Fruit fly (Drosophila melanogaster) whole organism, embryonic: ENCODE data around the gene Tango5.

Experiments
- BtbVII ChIP-seq: fragments of 200-800 bp; sonication (Bioruptor generic); optimal IDR thresholded peaks from 3 replicates; lab custom pipeline; 2017; ENCODE audit warnings: missing biosample characterization, mild to moderate bottlenecking, missing genetic modification characterization
- CG11696 ChIP-seq: fragments of 200-800 bp; sonication (Bioruptor generic); IDR thresholded peaks from 2 replicates; pipeline ENCODE4 v1.3.6; 2022; ENCODE audit warnings: missing biosample characterization, missing genetic modification characterization
- CG12104 ChIP-seq: fragments of 200-800 bp; sonication (Bioruptor generic); optimal IDR thresholded peaks from 3 replicates; lab custom pipeline; 2016; ENCODE audit warnings: missing biosample characterization, missing genetic modification characterization
- CG12942 ChIP-seq: fragments of 200-800 bp; sonication (Bioruptor generic); optimal IDR thresholded peaks from 3 replicates; lab custom pipeline; 2016; ENCODE audit warnings: missing biosample characterization, missing genetic modification characterization
- CG14965 ChIP-seq: fragments of 200-800 bp; sonication (Bioruptor generic); optimal IDR thresholded peaks from 2 replicates; lab custom pipeline; 2016; ENCODE audit warnings: missing biosample characterization, missing genetic modification characterization, borderline replicate concordance
- CG16863 ChIP-seq: fragments of 200-800 bp; sonication (Bioruptor generic); optimal IDR thresholded peaks from 3 replicates; lab custom pipeline; 2016; ENCODE audit warnings: missing biosample characterization, missing genetic modification characterization
- CG1832 ChIP-seq: fragments of 200-800 bp; sonication (Bioruptor generic); optimal IDR thresholded peaks from 2 replicates; lab custom pipeline; 2017; ENCODE audit warnings: missing biosample characterization, mild to moderate bottlenecking, missing genetic modification characterization, inconsistent platforms
- CG3847 ChIP-seq: fragments of 200-800 bp; sonication (Bioruptor generic); IDR thresholded peaks from 2 replicates; pipeline ENCODE4 v1.3.6; 2022; ENCODE audit warnings: missing biosample characterization, missing genetic modification characterization
- CG4617 ChIP-seq: fragments of 200-800 bp; sonication (Bioruptor generic); optimal IDR thresholded peaks from 3 replicates; lab custom pipeline; 2016; ENCODE audit warnings: missing biosample characterization, missing genetic modification characterization, borderline replicate concordance
- CG6683 ChIP-seq: fragments of 200-800 bp; sonication (Bioruptor generic); optimal IDR thresholded peaks from 2 replicates; lab custom pipeline; 2017; ENCODE audit warnings: missing biosample characterization, mild to moderate bottlenecking, missing genetic modification characterization, missing genetic modification reagents
- CG7556 ChIP-seq: fragments of 200-800 bp; sonication (Bioruptor generic); optimal IDR thresholded peaks from 2 replicates; lab custom pipeline; 2017; ENCODE audit warnings: missing biosample characterization, mild to moderate bottlenecking, missing genetic modification characterization
- D ChIP-seq, 2 experiments: fragments of 200-800 bp in 1 of 2; fragments of >200 bp in 1 of 2; sonication (Bioruptor generic) in 1 of 2; optimal IDR thresholded peaks; 2 replicates in 1 of 2; 3 replicates in 1 of 2; lab custom pipeline; 2017; ENCODE audit warnings: mild to moderate bottlenecking in 1 of 2, missing biosample characterization in 1 of 2, missing genetic modification characterization in 1 of 2, missing genetic modification reagents in 1 of 2
- D19B ChIP-seq: fragments of 200-800 bp; sonication (Bioruptor generic); optimal IDR thresholded peaks from 2 replicates; lab custom pipeline; 2017; ENCODE audit warnings: missing biosample characterization, mild to moderate bottlenecking, missing genetic modification characterization
- Doc3 ChIP-seq: fragments of 200-800 bp; sonication (Bioruptor generic); IDR thresholded peaks from 3 replicates; pipeline ENCODE4 v1.3.6; 2022; ENCODE audit warnings: missing biosample characterization, missing genetic modification characterization; ENCODE audit not compliant: partially characterized antibody
- Dp ChIP-seq: fragments of 200-800 bp; sonication (Bioruptor generic); optimal IDR thresholded peaks from 2 replicates; lab custom pipeline; 2018; ENCODE audit warnings: missing biosample characterization, mild to moderate bottlenecking, missing genetic modification characterization, moderate library complexity
- Drgx ChIP-seq: fragments of 200-800 bp; sonication (Bioruptor generic); IDR thresholded peaks from 2 replicates; pipeline ENCODE4 v1.3.6; 2022; ENCODE audit warnings: missing biosample characterization, missing genetic modification characterization
- HLHmδ ChIP-seq: fragments of 200-800 bp; sonication (Bioruptor generic); optimal IDR thresholded peaks from 2 replicates; lab custom pipeline; 2018; ENCODE audit warnings: missing biosample characterization, mild to moderate bottlenecking, missing genetic modification characterization, moderate library complexity
- Med ChIP-seq: fragments of 200-800 bp; sonication (Bioruptor generic); peaks from one replicate; lab custom pipeline; 2016; ENCODE audit warnings: missing biosample characterization, missing genetic modification characterization, mild to moderate bottlenecking, inconsistent platforms, moderate library complexity
- Mrtf ChIP-seq: fragments of 200-800 bp; sonication (Bioruptor generic); IDR thresholded peaks from 3 replicates; pipeline ENCODE4 v1.3.6; 2022; ENCODE audit warnings: missing biosample characterization, missing genetic modification characterization
- Scr ChIP-seq: fragments of 200-800 bp; sonication (Bioruptor generic); IDR thresholded peaks from 2 replicates; pipeline ENCODE4 v1.3.6; 2022; ENCODE audit warnings: missing biosample characterization, missing genetic modification characterization; ENCODE audit not compliant: partially characterized antibody
- ab ChIP-seq: fragments of 200-800 bp; sonication (Bioruptor generic); optimal IDR thresholded peaks from 2 replicates; lab custom pipeline; 2016; ENCODE audit warnings: missing biosample characterization, missing genetic modification characterization
- amos ChIP-seq: fragments of 200-800 bp; sonication (Bioruptor generic); IDR thresholded peaks from 2 replicates; pipeline ENCODE4 v1.3.6; 2022; ENCODE audit warnings: missing biosample characterization, missing genetic modification characterization; ENCODE audit not compliant: partially characterized antibody
- aop ChIP-seq: fragments of 200-800 bp; sonication (Bioruptor generic); IDR thresholded peaks from 2 replicates; pipeline ENCODE4 v1.3.6; 2022; ENCODE audit warnings: missing biosample characterization, missing genetic modification characterization
- cg ChIP-seq: fragments of 200-800 bp; sonication (Bioruptor generic); optimal IDR thresholded peaks from 3 replicates; lab custom pipeline; 2019; ENCODE audit warnings: missing biosample characterization, mild to moderate bottlenecking, missing genetic modification characterization, moderate library complexity
- cwo ChIP-seq: fragments of 200-800 bp; sonication (Bioruptor generic); optimal IDR thresholded peaks from 3 replicates; lab custom pipeline; 2017; ENCODE audit warnings: missing biosample characterization, missing genetic modification characterization, mild to moderate bottlenecking, moderate library complexity, missing genetic modification reagents
- dysf ChIP-seq: fragments of 200-800 bp; sonication (Bioruptor generic); IDR thresholded peaks from 3 replicates; pipeline ENCODE4 v1.3.6; 2022; ENCODE audit warnings: missing biosample characterization, missing genetic modification characterization
- eve ChIP-seq, 2 experiments: fragments of >200 bp; optimal IDR thresholded peaks; 2 replicates each; lab custom pipeline; 2017; ENCODE audit warnings: missing biosample characterization in 2 of 2, missing genetic modification characterization in 2 of 2
- gcm2 ChIP-seq: fragments of 200-800 bp; sonication (Bioruptor generic); optimal IDR thresholded peaks from 2 replicates; lab custom pipeline; 2016; ENCODE audit warnings: missing biosample characterization, missing genetic modification characterization
- hbn ChIP-seq: fragments of 200-800 bp; sonication (Bioruptor generic); IDR thresholded peaks from 2 replicates; pipeline ENCODE4 v1.3.6; 2022; ENCODE audit warnings: missing biosample characterization, missing genetic modification characterization; ENCODE audit not compliant: partially characterized antibody
- hkb ChIP-seq, 2 experiments: fragments of 200-800 bp in 1 of 2; fragments of >200 bp in 1 of 2; sonication (Bioruptor generic) in 1 of 2; IDR thresholded peaks in 1 of 2; optimal IDR thresholded peaks in 1 of 2; 2 replicates each; pipeline versions ENCODE4 v1.3.6 to Lab custom; 2017 to 2022; ENCODE audit warnings: missing biosample characterization in 1 of 2, missing genetic modification characterization in 1 of 2
- kni ChIP-seq: fragments of 200-800 bp; sonication (Bioruptor generic); optimal IDR thresholded peaks from 3 replicates; lab custom pipeline; 2017; ENCODE audit warnings: mild to moderate bottlenecking, missing biosample characterization, missing genetic modification reagents, missing genetic modification characterization
- knrl ChIP-seq: fragments of 200-800 bp; sonication (Bioruptor generic); IDR thresholded peaks from 3 replicates; pipeline ENCODE4 v1.3.6; 2022; ENCODE audit warnings: missing biosample characterization, missing genetic modification characterization; ENCODE audit not compliant: partially characterized antibody
- org-1 ChIP-seq: fragments of 200-800 bp; sonication (Bioruptor generic); optimal IDR thresholded peaks from 2 replicates; lab custom pipeline; 2017; ENCODE audit warnings: missing biosample characterization, missing genetic modification characterization
- phol ChIP-seq: fragments of 200-800 bp; sonication (Bioruptor generic); optimal IDR thresholded peaks from 3 replicates; lab custom pipeline; 2018; ENCODE audit warnings: missing biosample characterization, mild to moderate bottlenecking, missing genetic modification characterization, moderate library complexity
- repo ChIP-seq: fragments of 200-800 bp; sonication (Bioruptor generic); optimal IDR thresholded peaks from 2 replicates; lab custom pipeline; 2016; ENCODE audit warnings: missing biosample characterization, missing genetic modification characterization
- rib ChIP-seq: fragments of 200-800 bp; sonication (Bioruptor generic); IDR thresholded peaks from 2 replicates; pipeline ENCODE4 v1.3.6; 2022; ENCODE audit warnings: missing biosample characterization, missing genetic modification characterization
- salm ChIP-seq: fragments of 200-800 bp; sonication (Bioruptor generic); optimal IDR thresholded peaks from 2 replicates; lab custom pipeline; 2018; ENCODE audit warnings: missing biosample characterization, mild to moderate bottlenecking, missing genetic modification characterization
- sd ChIP-seq: fragments of 200-800 bp; sonication (Bioruptor generic); optimal IDR thresholded peaks from 3 replicates; lab custom pipeline; 2018; ENCODE audit warnings: missing biosample characterization, mild to moderate bottlenecking, missing genetic modification characterization, moderate library complexity
- sens ChIP-seq: fragments of 200-800 bp; sonication (Bioruptor generic); peaks from one replicate; lab custom pipeline; 2016; ENCODE audit warnings: missing biosample characterization, missing genetic modification characterization
- seq ChIP-seq: fragments of 200-800 bp; sonication (Bioruptor generic); IDR thresholded peaks from 2 replicates; pipeline ENCODE4 v1.3.6; 2022; ENCODE audit warnings: missing biosample characterization, missing genetic modification characterization
- usp ChIP-seq: fragments of >200 bp; optimal IDR thresholded peaks from 2 replicates; lab custom pipeline; 2017; ENCODE audit warnings: missing biosample characterization, missing genetic modification characterization
- wek ChIP-seq: fragments of 200-800 bp; sonication (Bioruptor generic); optimal IDR thresholded peaks from 3 replicates; lab custom pipeline; 2018; ENCODE audit warnings: missing biosample characterization, mild to moderate bottlenecking, missing genetic modification characterization, moderate library complexity
- yki ChIP-seq: fragments of >200 bp; optimal IDR thresholded peaks from 3 replicates; lab custom pipeline; 2018
- zen ChIP-seq: fragments of 200-800 bp; sonication (Bioruptor generic); optimal IDR thresholded peaks from 3 replicates; lab custom pipeline; 2018; ENCODE audit warnings: missing biosample characterization, mild to moderate bottlenecking, missing genetic modification characterization, moderate library complexity

Tango5 gene

DNA sequence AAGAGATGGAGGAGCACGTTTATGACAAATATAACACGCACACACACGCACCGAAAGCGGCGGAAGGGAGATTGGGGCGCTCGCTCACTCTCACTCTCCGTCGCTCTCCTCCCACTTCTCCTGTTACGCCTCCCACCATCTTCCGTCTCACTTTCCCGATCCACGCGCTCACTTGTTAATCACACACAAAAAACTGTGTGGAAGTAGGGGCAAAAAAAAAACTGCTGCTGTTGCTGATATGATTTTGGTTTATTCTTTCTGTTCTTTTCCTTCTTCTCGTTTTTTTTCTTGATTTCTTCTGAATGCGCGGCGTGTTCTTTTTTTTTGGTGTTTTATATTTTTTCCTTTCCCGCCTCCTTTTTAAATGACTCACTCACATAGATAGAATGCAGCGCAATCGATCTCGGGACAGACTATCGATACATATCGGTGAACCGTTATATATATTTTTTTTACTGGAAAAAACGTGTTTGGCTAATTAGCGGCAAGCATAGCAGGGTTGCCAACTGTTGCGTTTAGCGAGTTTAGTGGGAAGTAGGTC, 41.5 kb upstream of the Tango5 start (continued):
- TF ChIP-seq HLHmδ (peak; percentile 13), cg (GFP tag; lab: Kevin White, UChicago) (peak; percentile 64), yki (lab: Kevin White, UChicago) (peak; percentile 13), D (optimal IDR thresholded peaks at IDR 0.05; lab: Kevin White, UChicago) (no peak), D (GFP tag; optimal IDR thresholded peaks at IDR 0.05; lab: Kevin White, UChicago) (no peak), knrl (GFP tag; lab: Robert Waterston, UW) (peak; percentile 41; the same call in 1 of the 3 replicates), kni (GFP tag; lab: Kevin White, UChicago) (peak; percentile 64), zen (peak; percentile 35), Doc3 (peak; percentile 42; the same call in 1 of the 3 replicates), hbn (peak; percentile 45), CG14965 (no peak), CG1832 (GFP tag; lab: Kevin White, UChicago) (peak; percentile 77), usp (GFP tag; lab: Kevin White, UChicago) (no peak)

DNA sequence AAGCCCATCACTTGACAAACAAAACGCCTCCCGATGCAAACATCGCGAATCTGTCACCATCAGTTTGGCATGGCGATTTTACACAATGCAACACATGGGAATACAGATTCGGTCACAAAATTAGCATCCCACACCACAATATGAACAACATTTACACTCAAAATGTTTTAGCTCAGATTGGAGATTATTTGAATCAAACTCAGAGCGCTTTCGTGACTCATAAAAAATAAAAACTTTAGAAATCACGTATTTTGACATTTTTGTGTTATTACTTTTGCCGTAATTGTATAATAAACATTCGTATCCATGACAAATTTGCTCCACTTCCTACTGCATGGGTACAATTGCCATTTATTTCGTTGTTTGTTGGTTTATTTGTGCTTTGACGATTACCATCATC, 39.8 kb upstream of the Tango5 start:
- no peak for TF ChIP-seq CG4617 (GFP tag; lab: Kevin White, UChicago)
- 0 out of 2 replicates have a peak, but pooled peaks have one; percentile 5 for TF ChIP-seq CG11696 (GFP tag; lab: Robert Waterston, UW)
- TF ChIP-seq Med (GFP tag; lab: Kevin White, UChicago): peak; percentile 74
- peak; percentile 62 for TF ChIP-seq sens (GFP tag; lab: Kevin White, UChicago)
- no peak for TF ChIP-seq CG12942
- TF ChIP-seq seq (GFP tag; lab: Robert Waterston, UW): 0 out of 2 replicates have a peak, but pooled peaks have one; percentile 6
- peak; percentile 40 for TF ChIP-seq Drgx

DNA sequence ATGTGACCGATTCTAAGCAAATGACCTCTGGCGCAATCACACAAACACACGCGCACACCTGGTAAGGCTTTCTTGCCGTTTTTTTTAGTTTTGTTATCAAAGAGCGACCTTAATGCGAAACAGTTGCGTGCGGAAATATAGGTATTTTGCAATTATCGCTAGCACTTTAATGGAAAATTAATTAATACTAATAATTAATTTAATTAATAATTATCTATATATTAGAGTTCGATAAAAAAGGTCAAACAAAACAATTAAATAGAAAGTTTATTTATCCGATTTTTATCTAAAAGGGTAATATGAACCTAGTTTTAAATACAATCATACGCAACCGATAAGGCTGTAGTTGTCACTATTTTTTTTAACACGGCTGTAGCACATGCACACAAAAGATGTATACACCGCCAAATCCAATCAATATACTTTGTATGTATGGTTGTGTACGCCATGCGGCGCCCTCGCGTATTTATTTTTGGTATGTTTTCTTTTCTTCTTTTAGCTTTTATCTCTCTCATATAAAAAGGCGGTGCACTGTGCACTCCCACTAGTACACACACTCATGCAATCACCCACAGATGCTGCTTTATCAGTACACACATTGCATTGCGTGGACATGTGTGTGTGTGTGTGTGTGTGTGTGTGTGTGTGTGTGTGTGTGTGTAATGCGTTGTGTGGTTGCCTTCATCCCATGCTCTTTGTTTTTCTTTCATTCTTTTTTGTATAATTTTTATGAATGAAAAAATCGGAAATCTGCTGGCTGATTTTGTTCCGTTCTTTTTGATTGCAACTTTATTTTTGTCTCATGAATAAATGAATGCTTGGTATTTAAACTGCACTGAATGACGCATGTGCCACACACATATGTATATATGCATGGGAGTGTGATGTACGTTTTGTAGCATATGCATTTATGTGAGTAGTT, 38.5 kb upstream of the Tango5 start:
- TF ChIP-seq BtbVII: peak; percentile 41
- TF ChIP-seq CG11696 (GFP tag; lab: Robert Waterston, UW): peak; percentile 91
- TF ChIP-seq repo (GFP tag; lab: Kevin White, UChicago): no peak
- TF ChIP-seq dysf: peak; percentile 73; the same call in 2 of the 3 replicates
- no peak for TF ChIP-seq Dp (GFP tag; lab: Kevin White, UChicago)
- peak; percentile 75 for TF ChIP-seq CG7556 (GFP tag; lab: Kevin White, UChicago)
- TF ChIP-seq sd (tag; lab: Kevin White, UChicago): no peak
- peak; percentile 83 for TF ChIP-seq phol (tag; lab: Kevin White, UChicago)
- no peak for TF ChIP-seq amos
- peak; percentile 22; the same call in 1 of the 2 replicates for TF ChIP-seq Drgx
- TF ChIP-seq ab (GFP tag; lab: Kevin White, UChicago): no peak
- TF ChIP-seq Scr (GFP tag; lab: Robert Waterston, UW): no peak
- peak; percentile 60 for TF ChIP-seq salm (tag; lab: Kevin White, UChicago)
- TF ChIP-seq gcm2 (GFP tag; lab: Kevin White, UChicago): no peak
- peak; percentile 47 for TF ChIP-seq org-1 (GFP tag; lab: Kevin White, UChicago)
- no peak for TF ChIP-seq wek (GFP tag; lab: Kevin White, UChicago)
- TF ChIP-seq Mrtf (GFP tag; lab: Robert Waterston, UW): no peak; the same call in 2 of the 3 replicates
- TF ChIP-seq cwo: peak; percentile 68
- peak in 1 of 2 experiments; percentile 46 for TF ChIP-seq eve (GFP tag; optimal IDR thresholded peaks at IDR 0.05; lab: Kevin White, UChicago)
- peak; percentile 25 for TF ChIP-seq CG6683
- TF ChIP-seq CG12104 (GFP tag; lab: Kevin White, UChicago): no peak
- no peak for TF ChIP-seq rib (GFP tag; lab: Robert Waterston, UW)
- 0 out of 2 replicates have a peak, but pooled peaks have one; percentile 29 for TF ChIP-seq CG3847 (GFP tag; lab: Robert Waterston, UW)
- TF ChIP-seq aop (GFP tag; lab: Robert Waterston, UW): no peak
- TF ChIP-seq D19B: no peak
- TF ChIP-seq CG16863 (GFP tag; lab: Kevin White, UChicago): no peak
- no peak for TF ChIP-seq hkb (optimal IDR thresholded peaks at IDR 0.05; lab: Kevin White, UChicago)
- peak; percentile 65 for TF ChIP-seq hkb (GFP tag; IDR thresholded peaks at IDR 0.05; lab: Robert Waterston, UW)
